Worm (Caenorhabditis elegans): ENCODE measurements around the gene C34B4.5.

DNA sequence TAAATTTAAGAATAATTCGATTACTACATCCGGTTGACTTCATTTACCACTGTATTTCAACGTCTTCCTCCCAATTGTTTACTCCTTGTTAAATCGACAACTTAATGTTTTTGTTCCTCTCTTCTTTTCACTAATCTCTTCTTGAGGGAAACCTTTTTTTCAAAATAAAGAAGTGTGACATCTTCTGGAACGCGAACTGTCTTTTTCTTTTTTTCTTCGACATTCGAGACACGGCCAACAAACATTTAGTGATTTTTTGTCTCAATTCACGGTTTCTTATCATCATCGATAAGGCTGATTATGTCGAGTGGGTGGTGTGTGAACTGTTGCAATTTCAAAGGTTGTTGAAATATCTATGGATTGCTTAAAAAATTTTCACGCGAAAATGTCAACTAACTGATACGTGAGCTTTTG, 10.5 kb upstream of the C34B4.5 start:
- no peak for TF ChIP-seq W03F9.2 (tag; optimal IDR thresholded peaks at IDR 0.05)
- no peak for TF ChIP-seq dao-5 (tag; optimal IDR thresholded peaks at IDR 0.05)

All from whole organism, L4/young adult.